Worm (Caenorhabditis elegans) whole organism, mixed stage, embryonic: ENCODE data around the gene T05B9.2.

Experiments used
- blmp-1 ChIP-seq: fragments of 150-350 bp; optimal IDR thresholded peaks from 2 replicates; lab custom pipeline; 2014; ENCODE audit warnings: missing biosample characterization, missing genetic modification characterization
- ceh-39 ChIP-seq: fragments of 150-350 bp; optimal IDR thresholded peaks from 2 replicates; lab custom pipeline; 2014; ENCODE audit warnings: missing biosample characterization, missing genetic modification characterization
- ces-1 ChIP-seq: fragments of 150-350 bp; optimal IDR thresholded peaks from 2 replicates; lab custom pipeline; 2014; ENCODE audit warnings: missing biosample characterization, missing genetic modification reagents, missing genetic modification characterization
- drap-1 ChIP-seq: fragments of 200-800 bp; sonication (Bioruptor generic); optimal IDR thresholded peaks from 3 replicates; lab custom pipeline; 2018; ENCODE audit warnings: mild to moderate bottlenecking, missing genetic modification characterization, missing compliant biosample characterization
- elt-1 ChIP-seq: sonication (generic microtip); optimal IDR thresholded peaks from 2 replicates; lab custom pipeline; 2017; ENCODE audit warnings: missing genetic modification characterization, mild to moderate bottlenecking, missing compliant biosample characterization, antibody characterized with exemption, moderate library complexity, borderline replicate concordance; ENCODE audit not compliant: insufficient read depth
- nhr-12 ChIP-seq: fragments of 150-350 bp; optimal IDR thresholded peaks from 2 replicates; lab custom pipeline; 2014; ENCODE audit warnings: missing biosample characterization, missing genetic modification characterization
- nhr-237 ChIP-seq: fragments of 150-350 bp; optimal IDR thresholded peaks from 2 replicates; lab custom pipeline; 2014; ENCODE audit warnings: missing biosample characterization, missing genetic modification characterization
- nhr-28 ChIP-seq: fragments of 150-350 bp; optimal IDR thresholded peaks from 2 replicates; lab custom pipeline; 2014; ENCODE audit warnings: missing biosample characterization, missing genetic modification characterization
- nhr-76 ChIP-seq: sonication (generic microtip); optimal IDR thresholded peaks from 2 replicates; lab custom pipeline; 2017; ENCODE audit warnings: missing biosample characterization, missing genetic modification characterization
- snpc-4 ChIP-seq: fragments of 150-350 bp; optimal IDR thresholded peaks from 2 replicates; lab custom pipeline; 2014; ENCODE audit warnings: missing biosample characterization, missing genetic modification characterization
- sptf-1 ChIP-seq: sonication (generic microtip); optimal IDR thresholded peaks from 2 replicates; lab custom pipeline; 2017; ENCODE audit warnings: mild to moderate bottlenecking, missing genetic modification characterization, moderate library complexity, missing compliant biosample characterization
- unc-39 ChIP-seq: fragments of 150-350 bp; optimal IDR thresholded peaks from 2 replicates; lab custom pipeline; 2014; ENCODE audit warnings: missing biosample characterization, missing genetic modification characterization
- unc-62 ChIP-seq: fragments of 150-350 bp; optimal IDR thresholded peaks from 2 replicates; lab custom pipeline; 2014; ENCODE audit warnings: missing biosample characterization, missing genetic modification reagents, missing genetic modification characterization
- ztf-11 ChIP-seq: fragments of 150-350 bp; optimal IDR thresholded peaks from 2 replicates; lab custom pipeline; 2014; ENCODE audit warnings: missing biosample characterization, missing genetic modification characterization

DNA sequence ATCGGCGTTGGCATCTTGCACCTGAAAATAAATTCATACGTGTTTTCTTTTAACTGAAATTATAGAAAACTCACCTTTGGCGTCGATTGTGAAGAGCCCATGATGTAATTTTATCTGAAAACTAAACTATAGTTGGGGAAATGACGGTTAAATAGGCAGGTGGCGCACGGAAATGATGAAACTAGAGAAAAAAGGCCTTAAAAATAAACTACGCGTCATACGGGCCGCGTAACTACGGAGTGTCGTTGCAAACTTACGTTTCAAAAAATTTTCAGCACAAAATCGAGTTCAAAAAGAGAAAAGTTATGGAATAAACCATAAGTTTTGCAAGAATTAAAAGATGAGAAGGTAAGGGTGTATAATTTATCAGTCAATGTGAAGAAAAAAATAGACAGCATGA is 19.4 kb upstream of the T05B9.2 start, which contains the start of gene cchl-1:
- TF ChIP-seq snpc-4 = no peak
- no peak for TF ChIP-seq nhr-12 (tag; lab: Kevin White, UChicago)
- no peak for TF ChIP-seq ztf-11 (tag; lab: Kevin White, UChicago)
- TF ChIP-seq nhr-28 (tag; lab: Kevin White, UChicago) = no peak
- no peak for TF ChIP-seq ces-1 (GFP tag; lab: Kevin White, UChicago)
- no peak for TF ChIP-seq sptf-1
- no peak for TF ChIP-seq blmp-1 (tag; lab: Kevin White, UChicago)
- TF ChIP-seq unc-62 (GFP tag; lab: Kevin White, UChicago) = no peak
- TF ChIP-seq elt-1 (tag; lab: Kevin White, UChicago) = no peak
- TF ChIP-seq nhr-76 (tag; lab: Kevin White, UChicago) = no peak
- no peak for TF ChIP-seq unc-39 (tag; lab: Kevin White, UChicago)
- no peak for TF ChIP-seq drap-1
- TF ChIP-seq ceh-39 = no peak
- TF ChIP-seq nhr-237 = no peak
